Worm (Caenorhabditis elegans) whole organism, dauer: ENCODE measurements around the gene W09C2.8.

Source experiments
- unc-62 ChIP-seq: sonication (generic microtip); optimal IDR thresholded peaks from 2 replicates; lab custom pipeline; 2017; ENCODE audit warnings: missing biosample characterization, missing genetic modification reagents, missing genetic modification characterization

W09C2.8 gene

ce11 chrIV:9643188-9643587 is 19.0 kb upstream of the W09C2.8 start, which contains the start of gene degl-2:
degl-2 (plus strand) TSS chrIV:9643488.
- TF ChIP-seq unc-62 (GFP tag; lab: Kevin White, UChicago) = no peak

- no peak for TF ChIP-seq unc-62 (GFP tag; lab: Kevin White, UChicago)
Observed at ce11 chrIV:9641925-9642324, 17.8 kb upstream of the W09C2.8 start, which contains the start of gene del-2. del-2 (minus strand) TSS chrIV:9642025.

- TF ChIP-seq unc-62 (GFP tag; lab: Kevin White, UChicago) = no peak
Observed at ce11 chrIV:9634848-9635247, 10.7 kb upstream of the W09C2.8 start, which contains the start of gene mca-1. mca-1 (minus strand) TSS chrIV:9634948.

- TF ChIP-seq unc-62 (GFP tag; lab: Kevin White, UChicago) = no peak
Observed at ce11 chrIV:9633889-9634288, 9.7 kb upstream of the W09C2.8 start.

ce11 chrIV:9632966-9633494 is 8.9 kb upstream of the W09C2.8 start:
- TF ChIP-seq unc-62 (GFP tag; lab: Kevin White, UChicago) = no peak

ce11 chrIV:9632094-9632493 is 7.9 kb upstream of the W09C2.8 start:
- TF ChIP-seq unc-62 (GFP tag; lab: Kevin White, UChicago) = no peak

ce11 chrIV:9631579-9631978 is 7.4 kb upstream of the W09C2.8 start:
- TF ChIP-seq unc-62 (GFP tag; lab: Kevin White, UChicago) = no peak

- no peak for TF ChIP-seq unc-62 (GFP tag; lab: Kevin White, UChicago)
Observed at ce11 chrIV:9627033-9627432, 2.9 kb upstream of the W09C2.8 start.

- no peak for TF ChIP-seq unc-62 (GFP tag; lab: Kevin White, UChicago)
Observed at ce11 chrIV:9625829-9626228, 1.7 kb upstream of the W09C2.8 start.

ce11 chrIV:9624977-9625376 is 802 bp upstream of the W09C2.8 start, which contains the start of gene W09C2.10:
W09C2.10 (minus strand) TSS chrIV:9625077.
- TF ChIP-seq unc-62 (GFP tag; lab: Kevin White, UChicago) = no peak

- no peak for TF ChIP-seq unc-62 (GFP tag; lab: Kevin White, UChicago)
Observed at ce11 chrIV:9623269-9623668, 906 bp downstream of the W09C2.8 start, which contains the start of gene W09C2.9. W09C2.9 (minus strand) TSS chrIV:9623369.

ce11 chrIV:9622272-9622671 is 1.9 kb downstream of the W09C2.8 start, which contains the start of gene W09C2.7:
W09C2.7 (minus strand) TSS chrIV:9622372.
- no peak for TF ChIP-seq unc-62 (GFP tag; lab: Kevin White, UChicago)

ce11 chrIV:9618836-9619235 is 5.3 kb downstream of the W09C2.8 start:
- no peak for TF ChIP-seq unc-62 (GFP tag; lab: Kevin White, UChicago)

ce11 chrIV:9618015-9618414 is 6.2 kb downstream of the W09C2.8 start:
- no peak for TF ChIP-seq unc-62 (GFP tag; lab: Kevin White, UChicago)

ce11 chrIV:9617358-9617757 is 6.8 kb downstream of the W09C2.8 start:
- no peak for TF ChIP-seq unc-62 (GFP tag; lab: Kevin White, UChicago)

- TF ChIP-seq unc-62 (GFP tag; lab: Kevin White, UChicago) = no peak
Observed at ce11 chrIV:9615511-9615910, 8.7 kb downstream of the W09C2.8 start.

ce11 chrIV:9614695-9615094 is 9.5 kb downstream of the W09C2.8 start, which contains the start of gene elt-1:
elt-1 (plus strand) TSS chrIV:9614995.
- TF ChIP-seq unc-62 (GFP tag; lab: Kevin White, UChicago) = no peak
